Fruit fly (Drosophila melanogaster): ENCODE results near the gene jub.

The jub gene

DNA sequence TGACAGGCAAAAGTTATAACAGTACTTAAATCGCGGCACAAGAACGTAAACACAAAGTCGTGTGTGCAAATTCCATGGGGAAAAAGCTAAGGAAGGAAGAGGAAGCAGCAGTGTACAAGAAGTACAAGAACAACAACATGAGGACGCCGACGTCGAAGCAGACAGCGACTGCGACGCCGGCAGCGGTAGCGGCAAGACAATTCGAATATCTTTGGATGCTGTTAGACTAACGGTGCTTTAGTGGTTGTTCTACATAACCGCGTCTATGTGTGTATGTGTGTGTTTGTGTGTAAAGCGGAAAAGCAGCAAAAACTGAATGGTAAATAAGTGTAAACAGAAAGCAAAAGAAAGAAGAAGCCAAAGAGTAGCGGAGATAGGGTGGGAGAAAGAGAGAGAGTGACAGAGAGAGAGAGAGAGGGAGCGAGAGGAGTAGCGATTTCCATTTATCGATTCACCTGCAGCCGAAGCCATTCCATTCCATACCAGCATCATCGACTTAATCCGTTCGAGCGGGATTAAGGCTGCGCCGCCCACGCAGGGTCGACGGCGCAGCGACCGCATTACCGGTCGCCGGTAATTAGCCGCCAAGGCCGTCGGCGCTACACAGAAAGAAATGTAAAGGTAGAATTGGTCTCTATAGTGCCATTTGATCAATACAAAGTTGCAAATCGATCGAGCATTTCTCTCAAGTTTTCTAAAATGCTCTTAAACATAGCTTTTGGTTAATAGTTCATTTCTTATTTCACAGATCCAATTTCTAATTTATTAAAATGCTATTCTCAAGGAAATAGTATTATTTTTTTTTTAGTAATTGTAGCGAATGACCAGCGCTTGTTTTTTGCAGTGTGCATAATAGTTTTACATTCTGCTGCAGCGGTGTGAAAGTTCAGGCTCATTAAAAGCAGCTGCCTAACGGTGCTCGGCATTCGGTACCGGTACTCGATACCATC is 45.9 kb downstream of the jub start (continued):
- no peak for TF ChIP-seq caup (GFP tag; optimal IDR thresholded peaks at IDR 0.05; ENCODE audit: severe bottlenecking)
- TF ChIP-seq nom (GFP tag; optimal IDR thresholded peaks at IDR 0.05) = peak; percentile 16
- TF ChIP-seq nmo (GFP tag; optimal IDR thresholded peaks at IDR 0.05) = peak; percentile 56
- TF ChIP-seq CG13624 (GFP tag; optimal IDR thresholded peaks at IDR 0.05) = peak; percentile 20
- TF ChIP-seq CG12942 (GFP tag; optimal IDR thresholded peaks at IDR 0.05) = no peak
- peak; percentile 73 for TF ChIP-seq CG31441 (GFP tag; IDR thresholded peaks at IDR 0.05)
- peak; percentile 29; the same call in 1 of the 2 replicates for TF ChIP-seq Ada2b (GFP tag; IDR thresholded peaks at IDR 0.05)
- peak; percentile 76 for TF ChIP-seq Oli (tag; optimal IDR thresholded peaks at IDR 0.05)
- no peak for TF ChIP-seq D (optimal IDR thresholded peaks at IDR 0.05)
- peak; percentile 47 for TF ChIP-seq D (GFP tag; optimal IDR thresholded peaks at IDR 0.05)
- no peak for TF ChIP-seq CG3726 (GFP tag; IDR thresholded peaks at IDR 0.05)
- peak; percentile 73 for TF ChIP-seq vvl (GFP tag; IDR thresholded peaks at IDR 0.05)
- peak; percentile 16 for TF ChIP-seq Hr3 (GFP tag; optimal IDR thresholded peaks at IDR 0.05)
- TF ChIP-seq Fer3 (tag; optimal IDR thresholded peaks at IDR 0.05) = peak; percentile 11
- TF ChIP-seq CG11723 (GFP tag; optimal IDR thresholded peaks at IDR 0.05) = peak; percentile 10
- TF ChIP-seq cg (GFP tag; optimal IDR thresholded peaks at IDR 0.05) = peak; percentile 63
- TF ChIP-seq MESR4 (GFP tag; optimal IDR thresholded peaks at IDR 0.05) = no peak
- TF ChIP-seq tna (GFP tag; IDR thresholded peaks at IDR 0.05; ENCODE audit: partially characterized antibody) = no peak
- peak; percentile 21 for TF ChIP-seq CG10366 (GFP tag; IDR thresholded peaks at IDR 0.05)
- TF ChIP-seq org-1 (GFP tag; optimal IDR thresholded peaks at IDR 0.05) = peak; percentile 42
- peak; percentile 30 for TF ChIP-seq CG12659 (GFP tag; optimal IDR thresholded peaks at IDR 0.05)
- TF ChIP-seq jumu (GFP tag; optimal IDR thresholded peaks at IDR 0.05) = peak; percentile 30
- TF ChIP-seq CG8924 (tag; optimal IDR thresholded peaks at IDR 0.05) = peak; percentile 14
- TF ChIP-seq CG15514 (GFP tag; optimal IDR thresholded peaks at IDR 0.05) = peak; percentile 18
- peak; percentile 56 for TF ChIP-seq CG8388 (GFP tag; optimal IDR thresholded peaks at IDR 0.05)
- no peak for TF ChIP-seq Jarid2 (GFP tag; optimal IDR thresholded peaks at IDR 0.05)
- peak in 1 of 2 experiments; percentile 15 for TF ChIP-seq Eip74EF (GFP tag; optimal IDR thresholded peaks at IDR 0.05)
- peak; percentile 10 for TF ChIP-seq scrt (GFP tag; optimal IDR thresholded peaks at IDR 0.05)
- peak; percentile 24 for TF ChIP-seq CG10654 (GFP tag; optimal IDR thresholded peaks at IDR 0.05)
- TF ChIP-seq CG32772 (GFP tag; IDR thresholded peaks at IDR 0.05) = peak; percentile 10; the same call in 1 of the 2 replicates
- no peak for TF ChIP-seq crc (GFP tag; optimal IDR thresholded peaks at IDR 0.05)
- TF ChIP-seq sisA (GFP tag; IDR thresholded peaks at IDR 0.05) = peak; percentile 59
- TF ChIP-seq ci (GFP tag; IDR thresholded peaks at IDR 0.05) = peak; percentile 36; the same call in 1 of the 3 replicates
- no peak for TF ChIP-seq tll (GFP tag; optimal IDR thresholded peaks at IDR 0.05)
- TF ChIP-seq gcm2 (GFP tag; optimal IDR thresholded peaks at IDR 0.05) = peak; percentile 34
- TF ChIP-seq CG9932 (GFP tag; IDR thresholded peaks at IDR 0.05) = 0 out of 2 replicates have a peak, but pooled peaks have one; percentile 13
- TF ChIP-seq al (GFP tag; IDR thresholded peaks at IDR 0.05) = no peak; the same call in 1 of the 2 replicates
- TF ChIP-seq CG9817 (tag; optimal IDR thresholded peaks at IDR 0.05) = peak; percentile 38
- peak; percentile 56 for TF ChIP-seq Xrp1 (GFP tag; IDR thresholded peaks at IDR 0.05)
- no peak for TF ChIP-seq CG17612 (GFP tag; IDR thresholded peaks at IDR 0.05)
- peak; percentile 19 for TF ChIP-seq nau (GFP tag; optimal IDR thresholded peaks at IDR 0.05)
- TF ChIP-seq lilli (GFP tag; optimal IDR thresholded peaks at IDR 0.05) = peak; percentile 49
- TF ChIP-seq CG10979 (tag; optimal IDR thresholded peaks at IDR 0.05) = peak; percentile 74
- peak; percentile 5 for TF ChIP-seq fd3F (GFP tag; optimal IDR thresholded peaks at IDR 0.05)
- no peak for TF ChIP-seq hbn (GFP tag; IDR thresholded peaks at IDR 0.05; ENCODE audit: partially characterized antibody)
- TF ChIP-seq CG9609 (GFP tag; optimal IDR thresholded peaks at IDR 0.05) = no peak
- TF ChIP-seq Mad (GFP tag; optimal IDR thresholded peaks at IDR 0.05) = no peak

All from whole organism, embryonic.